Worm (Caenorhabditis elegans) whole organism, L2 larva: ENCODE results near the gene gcy-29.
A peak's percentile ranks its signal among the peaks of the same experiment; 100 is the strongest.

Experiments
- C34F6.9 ChIP-seq: fragments of 150-350 bp; optimal IDR thresholded peaks from 2 replicates; lab custom pipeline; 2014; ENCODE audit warnings: missing biosample characterization, missing genetic modification characterization
- F13H6.1 ChIP-seq: sonication (generic microtip); optimal IDR thresholded peaks from 2 replicates; lab custom pipeline; 2016; ENCODE audit warnings: missing genetic modification characterization, missing compliant biosample characterization
- R02D3.7 ChIP-seq: fragments of 150-350 bp; optimal IDR thresholded peaks from 2 replicates; lab custom pipeline; 2014; ENCODE audit warnings: missing biosample characterization, missing genetic modification characterization
- Y55F3AM.14 ChIP-seq: fragments of 200-800 bp; sonication (Bioruptor generic); optimal IDR thresholded peaks from 2 replicates; lab custom pipeline; 2018; ENCODE audit warnings: mild to moderate bottlenecking, missing genetic modification characterization, missing compliant biosample characterization
- ZK546.5 ChIP-seq: sonication (generic microtip); optimal IDR thresholded peaks from 2 replicates; lab custom pipeline; 2017; ENCODE audit warnings: missing biosample characterization, missing genetic modification characterization
- alr-1 ChIP-seq: fragments of 150-350 bp; optimal IDR thresholded peaks from 2 replicates; lab custom pipeline; 2014; ENCODE audit warnings: missing biosample characterization, missing genetic modification characterization
- ama-1 ChIP-seq: fragments of 150-350 bp; optimal IDR thresholded peaks from 2 replicates; lab custom pipeline; 2018; ENCODE audit warnings: inconsistent platforms
- blmp-1 ChIP-seq: sonication (generic microtip); optimal IDR thresholded peaks from 2 replicates; lab custom pipeline; 2017; ENCODE audit warnings: missing genetic modification characterization, mild to moderate bottlenecking, missing compliant biosample characterization, antibody characterized with exemption, moderate library complexity; ENCODE audit not compliant: insufficient read depth
- ceh-16 ChIP-seq: fragments of 150-350 bp; optimal IDR thresholded peaks from 2 replicates; lab custom pipeline; 2014; ENCODE audit warnings: missing biosample characterization, missing genetic modification characterization
- ceh-82 ChIP-seq: fragments of 150-350 bp; optimal IDR thresholded peaks from 2 replicates; lab custom pipeline; 2014; ENCODE audit warnings: missing biosample characterization, missing genetic modification characterization
- crh-2 ChIP-seq: sonication (generic microtip); optimal IDR thresholded peaks from 2 replicates; lab custom pipeline; 2017; ENCODE audit warnings: missing biosample characterization, missing genetic modification characterization
- dmd-4 ChIP-seq: sonication (generic microtip); optimal IDR thresholded peaks from 2 replicates; lab custom pipeline; 2017; ENCODE audit warnings: missing biosample characterization, missing genetic modification characterization
- egl-27 ChIP-seq: sonication (generic microtip); optimal IDR thresholded peaks from 3 replicates; lab custom pipeline; 2017; ENCODE audit warnings: missing biosample characterization, missing genetic modification reagents, missing genetic modification characterization
- fos-1 ChIP-seq: fragments of 150-350 bp; optimal IDR thresholded peaks from 2 replicates; lab custom pipeline; 2014; ENCODE audit warnings: missing biosample characterization, missing genetic modification characterization
- gmeb-1 ChIP-seq: fragments of 150-350 bp; optimal IDR thresholded peaks from 2 replicates; lab custom pipeline; 2014; ENCODE audit warnings: missing biosample characterization, missing genetic modification characterization
- lin-11 ChIP-seq: fragments of 150-350 bp; sonication (generic microtip); optimal IDR thresholded peaks from 2 replicates; lab custom pipeline; 2014; ENCODE audit warnings: missing biosample characterization, missing genetic modification characterization, inconsistent platforms, mixed read lengths
- lsy-2 ChIP-seq, 2 experiments: fragments of 150-350 bp in 1 of 2; sonication (generic microtip) in 1 of 2; optimal IDR thresholded peaks; 2 replicates each; lab custom pipeline; 2014 to 2017; ENCODE audit warnings: missing biosample characterization in 2 of 2, missing genetic modification characterization in 2 of 2
- mab-5 ChIP-seq: fragments of 150-350 bp; optimal IDR thresholded peaks from 2 replicates; lab custom pipeline; 2014; ENCODE audit warnings: missing biosample characterization, missing genetic modification characterization
- nhr-10 ChIP-seq: sonication (generic microtip); optimal IDR thresholded peaks from 2 replicates; lab custom pipeline; 2017; ENCODE audit warnings: missing biosample characterization, missing genetic modification characterization
- nhr-11 ChIP-seq: fragments of 150-350 bp; optimal IDR thresholded peaks from 2 replicates; lab custom pipeline; 2014; ENCODE audit warnings: missing biosample characterization, missing genetic modification characterization
- nhr-12 ChIP-seq: fragments of 150-350 bp; optimal IDR thresholded peaks from 2 replicates; lab custom pipeline; 2014; ENCODE audit warnings: missing biosample characterization, missing genetic modification characterization
- nhr-129 ChIP-seq: fragments of 150-350 bp; optimal IDR thresholded peaks from 2 replicates; lab custom pipeline; 2014; ENCODE audit warnings: missing biosample characterization, missing genetic modification characterization
- nhr-21 ChIP-seq: fragments of 150-350 bp; optimal IDR thresholded peaks from 2 replicates; lab custom pipeline; 2014; ENCODE audit warnings: missing biosample characterization, missing genetic modification characterization
- nhr-23 ChIP-seq: fragments of 150-350 bp; optimal IDR thresholded peaks from 2 replicates; lab custom pipeline; 2014; ENCODE audit warnings: missing biosample characterization, missing genetic modification reagents, missing genetic modification characterization
- nhr-237 ChIP-seq: fragments of 150-350 bp; optimal IDR thresholded peaks from 2 replicates; lab custom pipeline; 2014; ENCODE audit warnings: missing biosample characterization, missing genetic modification characterization
- nhr-25 ChIP-seq: fragments of 150-350 bp; sonication (generic microtip); optimal IDR thresholded peaks from 3 replicates; lab custom pipeline; 2014; ENCODE audit warnings: missing biosample characterization, missing genetic modification characterization
- sem-4 ChIP-seq: fragments of 150-350 bp; optimal IDR thresholded peaks from 2 replicates; lab custom pipeline; 2014; ENCODE audit warnings: missing biosample characterization, missing genetic modification reagents, missing genetic modification characterization
- skn-1 ChIP-seq: sonication (generic microtip); optimal IDR thresholded peaks from 2 replicates; lab custom pipeline; 2017; ENCODE audit warnings: missing biosample characterization, missing genetic modification characterization
- sma-3 ChIP-seq: sonication (generic microtip); optimal IDR thresholded peaks from 2 replicates; lab custom pipeline; 2016; ENCODE audit warnings: missing genetic modification reagents, missing genetic modification characterization, missing compliant biosample characterization
- sma-9 ChIP-seq, 2 experiments: fragments of 150-350 bp in 1 of 2; sonication (generic microtip) in 1 of 2; optimal IDR thresholded peaks; 2 replicates each; lab custom pipeline; 2014 to 2016; ENCODE audit warnings: missing genetic modification characterization in 2 of 2, mild to moderate bottlenecking in 1 of 2, missing biosample characterization in 1 of 2, missing compliant biosample characterization in 1 of 2, missing genetic modification reagents in 1 of 2, moderate library complexity in 1 of 2
- snpc-4 ChIP-seq: fragments of 150-350 bp; optimal IDR thresholded peaks from 2 replicates; lab custom pipeline; 2014; ENCODE audit warnings: missing biosample characterization, missing genetic modification characterization
- unc-39 ChIP-seq: fragments of 150-350 bp; optimal IDR thresholded peaks from 2 replicates; lab custom pipeline; 2014; ENCODE audit warnings: missing biosample characterization, missing genetic modification characterization
- unc-55 ChIP-seq: fragments of 150-350 bp; sonication (generic microtip); optimal IDR thresholded peaks from 3 replicates; lab custom pipeline; 2014; ENCODE audit warnings: missing biosample characterization, missing genetic modification reagents, missing genetic modification characterization
- unc-62 ChIP-seq: fragments of 150-350 bp; optimal IDR thresholded peaks from 2 replicates; lab custom pipeline; 2014; ENCODE audit warnings: missing biosample characterization, missing genetic modification reagents, missing genetic modification characterization
- zag-1 ChIP-seq: fragments of 150-350 bp; optimal IDR thresholded peaks from 2 replicates; lab custom pipeline; 2014; ENCODE audit warnings: missing biosample characterization, missing genetic modification characterization
- ztf-1 ChIP-seq: fragments of 200-800 bp; sonication (Bioruptor generic); conservative IDR thresholded peaks from 2 replicates; pipeline ENCODE4 v1.3.6; 2022; ENCODE audit warnings: missing genetic modification characterization, missing compliant biosample characterization
- ztf-11 ChIP-seq: sonication (generic microtip); optimal IDR thresholded peaks from 2 replicates; lab custom pipeline; 2017; ENCODE audit warnings: missing biosample characterization, missing genetic modification characterization

The gcy-29 gene

ce11 chrII:14578013-14578412 lies 29.4 kb upstream of the gcy-29 start, which contains the start of gene nspb-7:
TSS of gene nspb-7 (plus strand) at chrII:14578313.
- TF ChIP-seq nhr-23 (tag; lab: Kevin White, UChicago) (no peak), mab-5 (tag; lab: Kevin White, UChicago) (no peak), nhr-25 (tag; lab: Kevin White, UChicago) (no peak), sem-4 (tag; lab: Kevin White, UChicago) (no peak), crh-2 (tag; lab: Kevin White, UChicago) (no peak), nhr-12 (tag; lab: Kevin White, UChicago) (no peak), egl-27 (tag; lab: Kevin White, UChicago) (no peak)

- no peak for TF ChIP-seq crh-2 (tag; lab: Kevin White, UChicago)
- TF ChIP-seq ceh-82 (tag; lab: Kevin White, UChicago): no peak
- TF ChIP-seq nhr-21: no peak
- no peak for TF ChIP-seq unc-39 (tag; lab: Kevin White, UChicago)
- TF ChIP-seq sma-3 (GFP tag; lab: Kevin White, UChicago): no peak
- TF ChIP-seq blmp-1 (tag; lab: Kevin White, UChicago): no peak
- TF ChIP-seq zag-1 (tag; lab: Kevin White, UChicago): no peak
- no peak for TF ChIP-seq nhr-10 (tag; lab: Kevin White, UChicago)
- no peak for TF ChIP-seq R02D3.7 (tag; lab: Kevin White, UChicago)
- TF ChIP-seq nhr-237 (tag; lab: Kevin White, UChicago): no peak
- no peak for TF ChIP-seq ztf-1 (GFP tag; lab: Robert Waterston, UW)
- TF ChIP-seq unc-62 (GFP tag; lab: Kevin White, UChicago): no peak
- no peak for TF ChIP-seq ceh-16
- TF ChIP-seq nhr-12 (tag; lab: Kevin White, UChicago): no peak
- no peak for TF ChIP-seq snpc-4 (tag; lab: Kevin White, UChicago)
Measured at ce11 chrII:14576429-14576828, 27.8 kb upstream of the gcy-29 start, which contains the start of gene C01G12.13. TSS of gene C01G12.13 (plus strand) at chrII:14576729.

- TF ChIP-seq nhr-237 (tag; lab: Kevin White, UChicago) (no peak), gmeb-1 (tag; lab: Kevin White, UChicago) (no peak), ceh-16 (no peak), nhr-23 (tag; lab: Kevin White, UChicago) (no peak), ztf-11 (no peak), crh-2 (tag; lab: Kevin White, UChicago) (no peak), sem-4 (tag; lab: Kevin White, UChicago) (no peak), nhr-11 (tag; lab: Kevin White, UChicago) (no peak), sma-9 (GFP tag; optimal IDR thresholded peaks at IDR 0.05; lab: Kevin White, UChicago) (no peak), sma-9 (tag; optimal IDR thresholded peaks at IDR 0.05; lab: Kevin White, UChicago) (no peak), skn-1 (no peak), Y55F3AM.14 (GFP tag; lab: Kevin White, UChicago) (no peak), alr-1 (tag; lab: Kevin White, UChicago) (no peak), unc-55 (GFP tag; lab: Kevin White, UChicago) (no peak), nhr-12 (tag; lab: Kevin White, UChicago) (no peak)
Measured at ce11 chrII:14574790-14575189, 26.2 kb upstream of the gcy-29 start.

- TF ChIP-seq ceh-16: no peak
- TF ChIP-seq ama-1 (lab: Kevin White, UChicago): no peak
- TF ChIP-seq unc-39 (tag; lab: Kevin White, UChicago): no peak
- TF ChIP-seq sma-3 (GFP tag; lab: Kevin White, UChicago): no peak
- no peak for TF ChIP-seq egl-27 (tag; lab: Kevin White, UChicago)
- no peak for TF ChIP-seq ztf-1 (GFP tag; lab: Robert Waterston, UW)
- no peak for TF ChIP-seq nhr-23 (tag; lab: Kevin White, UChicago)
- no peak for TF ChIP-seq blmp-1 (tag; lab: Kevin White, UChicago)
- no peak for TF ChIP-seq fos-1 (tag; lab: Kevin White, UChicago)
- no peak for TF ChIP-seq lin-11 (tag; lab: Kevin White, UChicago)
- TF ChIP-seq ceh-82 (tag; lab: Kevin White, UChicago): no peak
Measured at ce11 chrII:14573315-14573714, 24.7 kb upstream of the gcy-29 start, which contains the start of gene madf-5. TSS of gene madf-5 (plus strand) at chrII:14573615.

ce11 chrII:14570541-14571160 lies 22.1 kb upstream of the gcy-29 start:
- TF ChIP-seq egl-27 (tag; lab: Kevin White, UChicago) (no peak), ZK546.5 (tag; lab: Kevin White, UChicago) (no peak), C34F6.9 (tag; lab: Kevin White, UChicago) (no peak), R02D3.7 (tag; lab: Kevin White, UChicago) (no peak), F13H6.1 (peak; percentile 54), nhr-23 (tag; lab: Kevin White, UChicago) (no peak), lsy-2 (tag; optimal IDR thresholded peaks at IDR 0.05; lab: Kevin White, UChicago) (no peak), ceh-16 (no peak), dmd-4 (no peak), nhr-129 (tag; lab: Kevin White, UChicago) (peak; percentile 42)
